Fruit fly (Drosophila melanogaster) whole organism, embryonic: ENCODE data around the gene loqs.
A peak's percentile ranks its signal among the peaks of the same experiment; 100 is the strongest.

Source experiments
- Bgb ChIP-seq: fragments of 200-800 bp; sonication (Bioruptor generic); IDR thresholded peaks from 2 replicates; pipeline ENCODE4 v1.3.6; 2022; ENCODE audit warnings: missing biosample characterization, missing genetic modification characterization; ENCODE audit not compliant: partially characterized antibody
- CG1024 ChIP-seq: fragments of 200-800 bp; sonication (Bioruptor generic); IDR thresholded peaks from 2 replicates; pipeline ENCODE4 v1.3.6; 2022; ENCODE audit warnings: missing biosample characterization, missing genetic modification characterization
- CG10431 ChIP-seq: fragments of 200-800 bp; sonication (Bioruptor generic); optimal IDR thresholded peaks from 3 replicates; lab custom pipeline; 2018; ENCODE audit warnings: missing biosample characterization, mild to moderate bottlenecking, missing genetic modification characterization
- CG11247 ChIP-seq: fragments of 200-800 bp; sonication (Bioruptor generic); IDR thresholded peaks from 2 replicates; pipeline ENCODE4 v1.3.6; 2022; ENCODE audit warnings: missing biosample characterization, missing genetic modification characterization
- CG13624 ChIP-seq: fragments of 200-800 bp; sonication (Bioruptor generic); optimal IDR thresholded peaks from 2 replicates; lab custom pipeline; 2016; ENCODE audit warnings: missing biosample characterization, missing genetic modification characterization
- CG14710 ChIP-seq: fragments of 200-800 bp; sonication (Bioruptor generic); optimal IDR thresholded peaks from 3 replicates; lab custom pipeline; 2019; ENCODE audit warnings: missing biosample characterization, mild to moderate bottlenecking, missing genetic modification characterization, moderate library complexity
- CG14860 ChIP-seq: fragments of 200-800 bp; sonication (Bioruptor generic); IDR thresholded peaks from 3 replicates; pipeline ENCODE4 v1.3.6; 2022; ENCODE audit warnings: missing biosample characterization, missing genetic modification characterization; ENCODE audit not compliant: partially characterized antibody
- CG15601 ChIP-seq: fragments of 200-800 bp; sonication (Bioruptor generic); optimal IDR thresholded peaks from 3 replicates; lab custom pipeline; 2019; ENCODE audit warnings: missing biosample characterization, mild to moderate bottlenecking, missing genetic modification characterization, moderate library complexity
- CG17829 ChIP-seq: fragments of 200-800 bp; optimal IDR thresholded peaks from 2 replicates; lab custom pipeline; 2019; ENCODE audit warnings: missing biosample characterization, mild to moderate bottlenecking, missing genetic modification characterization, moderate library complexity
- CG2712 ChIP-seq: fragments of 200-800 bp; optimal IDR thresholded peaks from 3 replicates; lab custom pipeline; 2019; ENCODE audit warnings: missing biosample characterization, mild to moderate bottlenecking, missing genetic modification characterization, moderate library complexity
- CG32767 ChIP-seq: fragments of 200-800 bp; sonication (Bioruptor generic); IDR thresholded peaks from 2 replicates; pipeline ENCODE4 v1.3.6; 2022; ENCODE audit warnings: missing biosample characterization, missing genetic modification characterization
- CG33213 ChIP-seq: fragments of 200-800 bp; sonication (Bioruptor generic); optimal IDR thresholded peaks from 3 replicates; lab custom pipeline; 2016; ENCODE audit warnings: missing biosample characterization, missing genetic modification characterization
- CG34376 ChIP-seq: fragments of 200-800 bp; sonication (Bioruptor generic); optimal IDR thresholded peaks from 2 replicates; lab custom pipeline; 2018; ENCODE audit warnings: missing biosample characterization, mild to moderate bottlenecking, missing genetic modification characterization
- CG4282 ChIP-seq: fragments of 200-800 bp; sonication (Bioruptor generic); optimal IDR thresholded peaks from 2 replicates; lab custom pipeline; 2016; ENCODE audit warnings: missing biosample characterization, missing genetic modification characterization
- CG5245 ChIP-seq: fragments of 200-800 bp; sonication (Bioruptor generic); optimal IDR thresholded peaks from 3 replicates; lab custom pipeline; 2016; ENCODE audit warnings: missing biosample characterization, missing genetic modification characterization
- CG6175 ChIP-seq: fragments of 200-800 bp; sonication (Bioruptor generic); IDR thresholded peaks from 3 replicates; pipeline ENCODE4 v1.3.6; 2022; ENCODE audit warnings: missing biosample characterization, missing genetic modification characterization
- CG7963 ChIP-seq: fragments of 200-800 bp; sonication (Bioruptor generic); IDR thresholded peaks from 3 replicates; pipeline ENCODE4 v1.3.6; 2022; ENCODE audit warnings: missing biosample characterization, missing genetic modification characterization; ENCODE audit not compliant: partially characterized antibody
- CG8388 ChIP-seq: fragments of 200-800 bp; sonication (Bioruptor generic); optimal IDR thresholded peaks from 2 replicates; lab custom pipeline; 2019; ENCODE audit warnings: missing biosample characterization, mild to moderate bottlenecking, missing genetic modification characterization, moderate library complexity
- CoRest ChIP-seq: fragments of 200-800 bp; sonication (Bioruptor generic); optimal IDR thresholded peaks from 3 replicates; lab custom pipeline; 2018; ENCODE audit warnings: missing biosample characterization, mild to moderate bottlenecking, missing genetic modification characterization, moderate library complexity
- D19B ChIP-seq: fragments of 200-800 bp; sonication (Bioruptor generic); optimal IDR thresholded peaks from 2 replicates; lab custom pipeline; 2017; ENCODE audit warnings: missing biosample characterization, mild to moderate bottlenecking, missing genetic modification characterization
- Doc3 ChIP-seq: fragments of 200-800 bp; sonication (Bioruptor generic); IDR thresholded peaks from 3 replicates; pipeline ENCODE4 v1.3.6; 2022; ENCODE audit warnings: missing biosample characterization, missing genetic modification characterization; ENCODE audit not compliant: partially characterized antibody
- Dref ChIP-seq: fragments of 200-800 bp; sonication (Bioruptor generic); IDR thresholded peaks from 2 replicates; pipeline ENCODE4 v1.3.6; 2022; ENCODE audit warnings: missing biosample characterization, missing genetic modification characterization
- E2f2 ChIP-seq: fragments of 200-800 bp; sonication (Bioruptor generic); IDR thresholded peaks from 2 replicates; pipeline ENCODE4 v1.3.6; 2022; ENCODE audit warnings: missing biosample characterization, missing genetic modification characterization
- Eip74EF ChIP-seq, 2 experiments: fragments of 200-800 bp in 1 of 2; fragments of >200 bp in 1 of 2; sonication (Bioruptor generic) in 1 of 2; optimal IDR thresholded peaks; 2 replicates each; lab custom pipeline; 2017 to 2019; ENCODE audit warnings: missing biosample characterization in 2 of 2, missing genetic modification characterization in 2 of 2, mild to moderate bottlenecking in 1 of 2, moderate library complexity in 1 of 2
- Ets65A ChIP-seq: fragments of 200-800 bp; sonication (Bioruptor generic); peaks from one replicate; lab custom pipeline; 2016; ENCODE audit warnings: missing biosample characterization, missing genetic modification characterization
- MESR4 ChIP-seq: fragments of 200-800 bp; sonication (Bioruptor generic); optimal IDR thresholded peaks from 2 replicates; lab custom pipeline; 2018; ENCODE audit warnings: missing biosample characterization, mild to moderate bottlenecking, missing genetic modification characterization, moderate library complexity
- NC2α ChIP-seq: fragments of 200-800 bp; sonication (Bioruptor generic); optimal IDR thresholded peaks from 2 replicates; lab custom pipeline; 2016; ENCODE audit warnings: missing biosample characterization, missing genetic modification characterization
- Pdp1 ChIP-seq, 2 experiments: fragments of 200-800 bp; sonication (Bioruptor generic); optimal IDR thresholded peaks; 3 replicates each; lab custom pipeline; 2016; ENCODE audit warnings: missing biosample characterization in 2 of 2, missing genetic modification characterization in 2 of 2, mild to moderate bottlenecking in 1 of 2, moderate library complexity in 1 of 2
- Rx ChIP-seq: fragments of 200-800 bp; sonication (Bioruptor generic); IDR thresholded peaks from 2 replicates; pipeline ENCODE4 v1.3.6; 2022; ENCODE audit warnings: missing biosample characterization, missing genetic modification characterization
- Scr ChIP-seq: fragments of 200-800 bp; sonication (Bioruptor generic); IDR thresholded peaks from 2 replicates; pipeline ENCODE4 v1.3.6; 2022; ENCODE audit warnings: missing biosample characterization, missing genetic modification characterization; ENCODE audit not compliant: partially characterized antibody
- Taf1 ChIP-seq: fragments of 200-800 bp; sonication (Bioruptor generic); IDR thresholded peaks from 2 replicates; pipeline ENCODE4 v1.3.6; 2022; ENCODE audit warnings: missing biosample characterization, missing genetic modification characterization
- bsh ChIP-seq, 2 experiments: fragments of 200-800 bp; sonication (Bioruptor generic); optimal IDR thresholded peaks; 2 replicates each; lab custom pipeline; 2017 to 2018; ENCODE audit warnings: mild to moderate bottlenecking in 2 of 2, missing biosample characterization in 2 of 2, missing genetic modification characterization in 2 of 2, moderate library complexity in 1 of 2
- crc ChIP-seq: fragments of 200-800 bp; sonication (Bioruptor generic); optimal IDR thresholded peaks from 2 replicates; lab custom pipeline; 2016; ENCODE audit warnings: missing biosample characterization, missing genetic modification characterization
- gfzf ChIP-seq: fragments of 200-800 bp; sonication (Bioruptor generic); optimal IDR thresholded peaks from 2 replicates; lab custom pipeline; 2016; ENCODE audit warnings: missing biosample characterization, mild to moderate bottlenecking, missing genetic modification characterization, moderate library complexity
- grau ChIP-seq: fragments of 200-800 bp; optimal IDR thresholded peaks from 3 replicates; lab custom pipeline; 2019; ENCODE audit warnings: missing biosample characterization, mild to moderate bottlenecking, missing genetic modification characterization, moderate library complexity
- kah ChIP-seq: fragments of 200-800 bp; sonication (Bioruptor generic); optimal IDR thresholded peaks from 2 replicates; lab custom pipeline; 2018; ENCODE audit warnings: missing biosample characterization, mild to moderate bottlenecking, missing genetic modification characterization
- lbe ChIP-seq: fragments of 200-800 bp; sonication (Bioruptor generic); optimal IDR thresholded peaks from 2 replicates; lab custom pipeline; 2016; ENCODE audit warnings: missing biosample characterization, mild to moderate bottlenecking, missing genetic modification characterization
- lov ChIP-seq, 2 experiments: fragments of 200-800 bp in 1 of 2; fragments of >200 bp in 1 of 2; sonication (Bioruptor generic) in 1 of 2; IDR thresholded peaks in 1 of 2; optimal IDR thresholded peaks in 1 of 2; 2 replicates in 1 of 2; 3 replicates in 1 of 2; pipeline versions ENCODE4 v1.3.6 to Lab custom; 2017 to 2022; ENCODE audit warnings: missing biosample characterization in 1 of 2, missing genetic modification characterization in 1 of 2
- mirr ChIP-seq: fragments of 200-800 bp; sonication (Bioruptor generic); optimal IDR thresholded peaks from 3 replicates; lab custom pipeline; 2018; ENCODE audit warnings: missing biosample characterization, mild to moderate bottlenecking, missing genetic modification characterization
- nerfin-1 ChIP-seq: fragments of 200-800 bp; sonication (Bioruptor generic); optimal IDR thresholded peaks from 3 replicates; lab custom pipeline; 2019; ENCODE audit warnings: missing biosample characterization, mild to moderate bottlenecking, missing genetic modification characterization, moderate library complexity
- nmo ChIP-seq: fragments of 200-800 bp; sonication (Bioruptor generic); optimal IDR thresholded peaks from 2 replicates; lab custom pipeline; 2018; ENCODE audit warnings: missing biosample characterization, mild to moderate bottlenecking, missing genetic modification characterization, moderate library complexity
- onecut ChIP-seq: fragments of 200-800 bp; sonication (Bioruptor generic); IDR thresholded peaks from 2 replicates; pipeline ENCODE4 v1.3.6; 2022; ENCODE audit warnings: missing biosample characterization, missing genetic modification characterization
- prd ChIP-seq, 3 experiments: fragments of >200 bp in 2 of 3; fragments of 200-800 bp in 1 of 3; sonication (Bioruptor generic) in 1 of 3; optimal IDR thresholded peaks in 2 of 3; IDR thresholded peaks in 1 of 3; 2 replicates in 2 of 3; 3 replicates in 1 of 3; pipeline versions ENCODE4 v1.3.6 to Lab custom; 2017 to 2022; ENCODE audit warnings: missing biosample characterization in 1 of 3, missing genetic modification characterization in 1 of 3
- slbo ChIP-seq: fragments of 200-800 bp; sonication (Bioruptor generic); IDR thresholded peaks from 2 replicates; pipeline ENCODE4 v1.3.6; 2022; ENCODE audit warnings: missing biosample characterization, missing genetic modification characterization
- toy ChIP-seq: fragments of 200-800 bp; sonication (Bioruptor generic); IDR thresholded peaks from 2 replicates; pipeline ENCODE4 v1.3.6; 2022; ENCODE audit warnings: missing biosample characterization, missing genetic modification characterization
- zf30C ChIP-seq: fragments of 200-800 bp; sonication (Bioruptor generic); optimal IDR thresholded peaks from 3 replicates; lab custom pipeline; 2018; ENCODE audit warnings: missing biosample characterization, mild to moderate bottlenecking, missing genetic modification characterization

loqs gene

dm6 chr2L:13382351-13383029, at the start of gene loqs (continued):
- TF ChIP-seq E2f2 (GFP tag; lab: Robert Waterston, UW) (peak; percentile 83), onecut (peak; percentile 99), CG1024 (GFP tag; lab: Robert Waterston, UW) (no peak), CG15601 (tag; lab: Kevin White, UChicago) (peak; percentile 12), CG5245 (GFP tag; lab: Kevin White, UChicago) (no peak), Dref (GFP tag; lab: Robert Waterston, UW) (peak; percentile 55), Pdp1 (GFP tag; optimal IDR thresholded peaks at IDR 0.05; lab: Kevin White, UChicago) (peak in 1 of 2 experiments; percentile 36), D19B (GFP tag; lab: Kevin White, UChicago) (no peak), CG34376 (no peak), bsh (GFP tag; optimal IDR thresholded peaks at IDR 0.05; lab: Kevin White, UChicago) (no peak), toy (no peak), CG14860 (GFP tag; lab: Robert Waterston, UW) (no peak), crc (GFP tag; lab: Kevin White, UChicago) (no peak), CG10431 (no peak), MESR4 (GFP tag; lab: Kevin White, UChicago) (peak; percentile 55), CG11247 (GFP tag; lab: Robert Waterston, UW) (no peak), CG32767 (GFP tag; lab: Robert Waterston, UW) (peak; percentile 63; the same call in 1 of the 2 replicates), Ets65A (GFP tag; lab: Kevin White, UChicago) (no peak), CG8388 (GFP tag; lab: Kevin White, UChicago) (no peak), CG7963 (GFP tag; lab: Robert Waterston, UW) (no peak), CG2712 (tag; lab: Kevin White, UChicago) (peak; percentile 34), Scr (GFP tag; lab: Robert Waterston, UW) (peak; percentile 51), lov (optimal IDR thresholded peaks at IDR 0.05; lab: Kevin White, UChicago) (no peak), lov (GFP tag; IDR thresholded peaks at IDR 0.05; lab: Robert Waterston, UW) (no peak), zf30C (no peak), CG13624 (GFP tag; lab: Kevin White, UChicago) (no peak), kah (GFP tag; lab: Kevin White, UChicago) (no peak), CoRest (peak; percentile 3), CG17829 (peak; percentile 18), CG33213 (no peak), slbo (GFP tag; lab: Robert Waterston, UW) (peak; percentile 46; the same call in 1 of the 2 replicates), Bgb (GFP tag; lab: Robert Waterston, UW) (0 out of 2 replicates have a peak, but pooled peaks have one; percentile 6), Eip74EF (GFP tag; optimal IDR thresholded peaks at IDR 0.05; lab: Kevin White, UChicago) (no peak), mirr (GFP tag; lab: Kevin White, UChicago) (no peak), Doc3 (GFP tag; lab: Robert Waterston, UW) (peak; percentile 39; the same call in 1 of the 3 replicates), CG4282 (no peak), CG14710 (tag; lab: Kevin White, UChicago) (peak; percentile 62), Rx (no peak), CG6175 (GFP tag; lab: Robert Waterston, UW) (no peak), nerfin-1 (tag; lab: Kevin White, UChicago) (no peak), gfzf (GFP tag; lab: Kevin White, UChicago) (no peak), NC2α (no peak), grau (tag; lab: Kevin White, UChicago) (peak; percentile 29), nmo (GFP tag; lab: Kevin White, UChicago) (no peak), prd (optimal IDR thresholded peaks at IDR 0.05; lab: Kevin White, UChicago) (no peak), prd (GFP tag; IDR thresholded peaks at IDR 0.05; lab: Robert Waterston, UW) (0 out of 3 replicates have a peak, but pooled peaks have one; percentile 7), lbe (GFP tag; lab: Kevin White, UChicago) (no peak), Taf1 (GFP tag; lab: Robert Waterston, UW) (no peak)
